Fruit fly (Drosophila melanogaster) whole organism, embryonic: ENCODE results near the gene CG10324.

Experiments used
- Six4 ChIP-seq: fragments of 200-800 bp; sonication (Bioruptor generic); optimal IDR thresholded peaks from 2 replicates; lab custom pipeline; 2016; ENCODE audit warnings: missing biosample characterization, missing genetic modification characterization
- bcd ChIP-seq: fragments of 200-800 bp; sonication (Bioruptor generic); optimal IDR thresholded peaks from 2 replicates; lab custom pipeline; 2017; ENCODE audit warnings: missing biosample characterization, mild to moderate bottlenecking, missing genetic modification characterization
- corto ChIP-seq: fragments of 200-800 bp; sonication (Bioruptor generic); optimal IDR thresholded peaks from 2 replicates; lab custom pipeline; 2016; ENCODE audit warnings: missing biosample characterization, mild to moderate bottlenecking, missing genetic modification characterization, moderate library complexity
- gem ChIP-seq: fragments of 200-800 bp; sonication (Bioruptor generic); optimal IDR thresholded peaks from 2 replicates; lab custom pipeline; 2019; ENCODE audit warnings: missing biosample characterization, mild to moderate bottlenecking, missing genetic modification characterization, moderate library complexity
- sr ChIP-seq: fragments of 200-800 bp; sonication (Bioruptor generic); IDR thresholded peaks from 3 replicates; pipeline ENCODE4 v1.3.6; 2022; ENCODE audit warnings: missing biosample characterization, missing genetic modification characterization
- tll ChIP-seq, 2 experiments: fragments of 200-800 bp in 1 of 2; fragments of >200 bp in 1 of 2; sonication (Bioruptor generic) in 1 of 2; optimal IDR thresholded peaks; 2 replicates each; lab custom pipeline; 2017 to 2019; ENCODE audit warnings: missing biosample characterization in 2 of 2, missing genetic modification characterization in 2 of 2, mild to moderate bottlenecking in 1 of 2, moderate library complexity in 1 of 2

DNA sequence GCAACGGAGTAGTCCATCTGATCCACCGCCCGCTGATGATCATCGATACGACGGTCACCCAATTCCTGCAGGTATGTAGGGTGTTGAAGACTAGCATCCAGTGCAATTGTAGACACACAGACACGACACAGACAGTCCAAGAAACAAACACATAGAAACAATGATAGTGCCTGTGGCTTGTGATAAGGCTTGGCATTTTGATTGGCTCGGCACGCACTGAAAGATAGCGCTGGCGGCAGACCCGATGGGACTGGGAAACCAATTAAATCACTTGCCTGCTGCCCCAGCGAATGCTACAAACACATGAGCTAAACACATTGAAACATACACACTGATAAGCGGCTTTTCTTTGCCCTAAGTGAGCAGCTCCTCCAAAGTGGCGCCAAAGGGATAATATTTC, 14.1 kb downstream of the CG10324 start:
- no peak for TF ChIP-seq sr (GFP tag; lab: Robert Waterston, UW)
- no peak for TF ChIP-seq bcd (GFP tag; lab: Kevin White, UChicago)
- no peak for TF ChIP-seq gem (tag; lab: Kevin White, UChicago)
- no peak for TF ChIP-seq Six4 (GFP tag; lab: Kevin White, UChicago)
- no peak for TF ChIP-seq tll (GFP tag; optimal IDR thresholded peaks at IDR 0.05; lab: Kevin White, UChicago)
- no peak for TF ChIP-seq corto (GFP tag; lab: Kevin White, UChicago)
